Worm (Caenorhabditis elegans): Measurements from ENCODE around the gene C08B6.10.

- no peak for TF ChIP-seq mab-5 (tag; optimal IDR thresholded peaks at IDR 0.05)
- no peak for TF ChIP-seq elt-3 (tag; optimal IDR thresholded peaks at IDR 0.05)
- TF ChIP-seq sptf-1 (tag; optimal IDR thresholded peaks at IDR 0.05), result no peak
- TF ChIP-seq nhr-237 (tag; optimal IDR thresholded peaks at IDR 0.05), result no peak
- TF ChIP-seq mep-1 (tag; optimal IDR thresholded peaks at IDR 0.05), result no peak
- no peak for TF ChIP-seq cnd-1 (tag; optimal IDR thresholded peaks at IDR 0.05)
- no peak for TF ChIP-seq elt-1 (tag; optimal IDR thresholded peaks at IDR 0.05; ENCODE audit: borderline replicate concordance, insufficient read depth)
- no peak for TF ChIP-seq nhr-76 (tag; optimal IDR thresholded peaks at IDR 0.05)
- no peak for TF ChIP-seq snpc-4 (tag; optimal IDR thresholded peaks at IDR 0.05)
- no peak for TF ChIP-seq tbx-8 (GFP tag; optimal IDR thresholded peaks at IDR 0.05)
Measured at ce11 chrV:10090461-10090860, 34.8 kb upstream of the C08B6.10 start, which contains the start of gene R04B5.7.
